Worm (Caenorhabditis elegans): ENCODE data around the gene D1005.6.

The D1005.6 gene

DNA sequence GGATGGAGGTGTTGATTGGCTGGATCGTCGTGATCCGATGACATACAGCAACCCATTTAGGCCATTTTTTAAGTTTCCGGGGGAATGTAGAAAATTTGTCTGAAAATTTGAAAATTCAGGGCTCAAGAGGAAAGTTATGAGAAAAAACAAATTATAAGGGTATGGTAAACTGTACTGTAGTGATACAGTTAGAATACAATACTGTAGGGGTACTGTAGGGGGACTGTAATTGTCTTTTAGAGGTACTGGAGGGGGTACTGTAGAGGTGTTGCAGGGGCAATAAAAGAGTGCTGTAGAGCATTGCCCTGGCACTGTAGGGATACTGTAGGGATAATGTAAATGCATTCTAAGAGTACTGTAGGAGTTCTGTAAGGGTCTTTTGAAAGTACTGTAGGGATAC is at the start of gene D1005.6:
Gene D1005.6 (minus strand): TSS at position 101 of the 400 bp plus-strand sequence.
- TF ChIP-seq ttx-3 (tag; optimal IDR thresholded peaks at IDR 0.05): no peak
- no peak for TF ChIP-seq eyg-1 (tag; optimal IDR thresholded peaks at IDR 0.05)
- no peak for TF ChIP-seq F13H6.1 (tag; optimal IDR thresholded peaks at IDR 0.05)
- no peak for TF ChIP-seq hlh-13 (GFP tag; optimal IDR thresholded peaks at IDR 0.05)
- no peak for TF ChIP-seq pax-1 (tag; optimal IDR thresholded peaks at IDR 0.05)
- TF ChIP-seq pros-1 (tag; optimal IDR thresholded peaks at IDR 0.05): no peak
- TF ChIP-seq odd-2 (tag; optimal IDR thresholded peaks at IDR 0.05): no peak
- no peak for TF ChIP-seq tbx-2 (tag; optimal IDR thresholded peaks at IDR 0.05)
- TF ChIP-seq pha-2 (tag; optimal IDR thresholded peaks at IDR 0.05): no peak
- no peak for TF ChIP-seq ceh-2 (tag; optimal IDR thresholded peaks at IDR 0.05)

DNA sequence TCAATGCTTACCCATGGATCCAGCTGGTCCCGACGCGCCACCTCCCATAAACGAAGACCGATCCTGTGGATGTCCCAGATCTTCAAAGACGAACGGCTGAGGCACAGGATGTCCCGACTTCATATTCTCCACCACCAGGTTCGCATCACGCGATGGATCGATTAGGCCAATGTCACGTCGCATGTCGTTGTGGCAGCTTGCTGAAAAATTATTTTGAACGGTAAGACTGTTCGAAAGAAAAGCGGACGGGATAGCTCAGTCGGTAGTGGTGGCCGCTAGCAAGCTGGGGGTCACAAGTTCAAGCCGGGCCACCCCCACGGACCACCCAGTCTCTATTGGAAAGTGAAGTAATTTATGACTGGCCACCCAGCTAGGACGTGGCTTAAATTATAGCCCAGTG is 48.6 kb upstream of the D1005.6 start:
- TF ChIP-seq C08G9.2 (tag; optimal IDR thresholded peaks at IDR 0.05): no peak
- TF ChIP-seq ceh-18 (tag; optimal IDR thresholded peaks at IDR 0.05): no peak
- no peak for TF ChIP-seq syd-9 (tag; optimal IDR thresholded peaks at IDR 0.05)
- no peak for TF ChIP-seq npax-4 (tag; optimal IDR thresholded peaks at IDR 0.05)
- no peak for TF ChIP-seq che-1 (tag; optimal IDR thresholded peaks at IDR 0.05)
- TF ChIP-seq ets-4 (tag; optimal IDR thresholded peaks at IDR 0.05): no peak
- no peak for TF ChIP-seq ttx-3 (tag; optimal IDR thresholded peaks at IDR 0.05)
- TF ChIP-seq T23F11.4 (GFP tag; optimal IDR thresholded peaks at IDR 0.05): no peak
- no peak for TF ChIP-seq hlh-15 (tag; optimal IDR thresholded peaks at IDR 0.05)
- no peak for TF ChIP-seq lin-11 (tag; optimal IDR thresholded peaks at IDR 0.05)
- no peak for TF ChIP-seq madf-2 (tag; optimal IDR thresholded peaks at IDR 0.05)
- no peak for TF ChIP-seq ceh-9 (tag; optimal IDR thresholded peaks at IDR 0.05)

DNA sequence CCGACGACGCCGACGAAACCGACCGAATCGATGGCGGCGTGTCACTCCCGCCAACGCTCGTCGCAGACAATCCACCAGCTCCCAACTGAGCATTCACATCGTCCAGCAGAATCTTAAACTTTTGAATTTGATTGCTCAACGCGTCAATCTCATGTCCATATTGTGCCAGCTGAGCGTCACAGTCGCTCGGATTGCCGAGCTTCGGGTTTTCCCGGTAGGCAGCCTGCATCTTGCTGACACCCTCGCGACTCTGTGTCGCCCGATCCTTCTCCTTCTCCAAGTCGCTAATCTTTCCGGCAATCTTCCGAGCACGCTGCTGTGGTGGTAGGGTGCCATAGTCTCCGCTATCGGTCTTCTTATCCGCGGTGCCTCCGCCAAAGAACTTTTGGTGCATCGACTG is 47.7 kb upstream of the D1005.6 start:
- TF ChIP-seq fkh-6 (tag; optimal IDR thresholded peaks at IDR 0.05): no peak
- peak; percentile 7 for TF ChIP-seq sdc-2 (tag; optimal IDR thresholded peaks at IDR 0.05)

DNA sequence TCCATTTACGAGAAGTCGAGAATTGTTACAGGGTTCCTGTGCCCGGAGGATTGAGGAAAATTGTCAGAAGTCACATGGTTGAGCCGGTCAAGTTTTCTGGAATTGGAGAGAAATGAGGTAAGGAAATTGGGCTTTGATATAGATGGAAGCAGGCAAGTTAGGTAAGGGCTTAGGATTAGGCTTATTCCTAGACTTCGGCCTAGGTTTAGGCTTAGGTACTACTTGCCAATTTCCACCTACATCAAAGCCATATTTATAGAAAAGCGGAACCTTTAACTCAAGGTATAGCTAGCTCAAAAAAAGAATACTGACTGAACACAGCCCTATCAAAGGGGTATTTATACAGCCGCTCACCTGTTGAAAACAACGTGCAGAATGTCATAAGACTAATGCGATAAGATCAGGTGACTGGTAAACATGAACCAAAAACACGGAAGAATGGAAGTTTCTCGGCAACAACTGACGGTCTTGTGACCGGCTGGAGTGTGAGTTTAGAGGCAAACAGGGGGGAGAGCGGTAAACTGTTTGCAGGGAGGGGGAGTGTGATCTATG is 40.0 kb upstream of the D1005.6 start:
- TF ChIP-seq fkh-6 (tag; optimal IDR thresholded peaks at IDR 0.05) (no peak), pqm-1 (tag; optimal IDR thresholded peaks at IDR 0.05) (peak; percentile 75), ceh-31 (tag; optimal IDR thresholded peaks at IDR 0.05) (no peak), ceh-45 (GFP tag; IDR thresholded peaks at IDR 0.05) (no peak), che-1 (tag; optimal IDR thresholded peaks at IDR 0.05) (no peak), madf-2 (tag; optimal IDR thresholded peaks at IDR 0.05) (no peak), ceh-18 (tag; optimal IDR thresholded peaks at IDR 0.05) (peak; percentile 9), F13H6.1 (tag; optimal IDR thresholded peaks at IDR 0.05) (no peak), hlh-6 (tag; optimal IDR thresholded peaks at IDR 0.05) (peak; percentile 2), tbx-2 (tag; optimal IDR thresholded peaks at IDR 0.05) (no peak), sdc-2 (tag; optimal IDR thresholded peaks at IDR 0.05) (peak; percentile 15), unc-55 (GFP tag; optimal IDR thresholded peaks at IDR 0.05) (no peak), mec-3 (tag; optimal IDR thresholded peaks at IDR 0.05; ENCODE audit: borderline replicate concordance) (no peak), ztf-16 (tag; optimal IDR thresholded peaks at IDR 0.05) (no peak), ceh-9 (tag; optimal IDR thresholded peaks at IDR 0.05) (no peak), sox-4 (tag; optimal IDR thresholded peaks at IDR 0.05) (no peak), npax-4 (tag; optimal IDR thresholded peaks at IDR 0.05) (no peak), pha-2 (tag; optimal IDR thresholded peaks at IDR 0.05) (no peak), elt-2 (tag; optimal IDR thresholded peaks at IDR 0.05) (peak; percentile 10), unc-42 (tag; optimal IDR thresholded peaks at IDR 0.05) (no peak), pax-1 (tag; optimal IDR thresholded peaks at IDR 0.05) (no peak), hlh-15 (tag; optimal IDR thresholded peaks at IDR 0.05) (no peak), lim-6 (tag; optimal IDR thresholded peaks at IDR 0.05) (no peak), sox-2 (GFP tag; IDR thresholded peaks at IDR 0.05) (no peak), ceh-2 (tag; optimal IDR thresholded peaks at IDR 0.05) (no peak), hlh-30 (tag; optimal IDR thresholded peaks at IDR 0.05; ENCODE audit: insufficient read depth) (peak; percentile 92)

All from whole organism, late embryonic.